Worm (Caenorhabditis elegans) whole organism, mixed stage, embryonic: ENCODE measurements around the gene T19D12.9.

Source experiments
- blmp-1 ChIP-seq: fragments of 150-350 bp; optimal IDR thresholded peaks from 2 replicates; lab custom pipeline; 2014; ENCODE audit warnings: missing biosample characterization, missing genetic modification characterization
- drap-1 ChIP-seq: fragments of 200-800 bp; sonication (Bioruptor generic); optimal IDR thresholded peaks from 3 replicates; lab custom pipeline; 2018; ENCODE audit warnings: mild to moderate bottlenecking, missing genetic modification characterization, missing compliant biosample characterization
- elt-1 ChIP-seq: sonication (generic microtip); optimal IDR thresholded peaks from 2 replicates; lab custom pipeline; 2017; ENCODE audit warnings: missing genetic modification characterization, mild to moderate bottlenecking, missing compliant biosample characterization, antibody characterized with exemption, moderate library complexity, borderline replicate concordance; ENCODE audit not compliant: insufficient read depth
- elt-3 ChIP-seq: fragments of 150-350 bp; optimal IDR thresholded peaks from 2 replicates; lab custom pipeline; 2014; ENCODE audit warnings: missing biosample characterization, missing genetic modification characterization
- flh-1 ChIP-seq: fragments of 200-800 bp; sonication (Bioruptor generic); optimal IDR thresholded peaks from 2 replicates; lab custom pipeline; 2018; ENCODE audit warnings: mild to moderate bottlenecking, missing genetic modification characterization, moderate library complexity, missing compliant biosample characterization
- lsy-2 ChIP-seq: fragments of 150-350 bp; optimal IDR thresholded peaks from 2 replicates; lab custom pipeline; 2014; ENCODE audit warnings: missing biosample characterization, missing genetic modification characterization
- mab-5 ChIP-seq: fragments of 150-350 bp; optimal IDR thresholded peaks from 2 replicates; lab custom pipeline; 2014; ENCODE audit warnings: missing biosample characterization, missing genetic modification characterization
- mep-1 ChIP-seq: fragments of 150-350 bp; optimal IDR thresholded peaks from 2 replicates; lab custom pipeline; 2017; ENCODE audit warnings: missing biosample characterization, missing genetic modification reagents, missing genetic modification characterization, inconsistent platforms
- nhr-237 ChIP-seq: fragments of 150-350 bp; optimal IDR thresholded peaks from 2 replicates; lab custom pipeline; 2014; ENCODE audit warnings: missing biosample characterization, missing genetic modification characterization
- sem-2 ChIP-seq: fragments of 200-800 bp; sonication (Bioruptor generic); optimal IDR thresholded peaks from 2 replicates; lab custom pipeline; 2018; ENCODE audit warnings: mild to moderate bottlenecking, missing genetic modification characterization, missing compliant biosample characterization
- snpc-4 ChIP-seq: fragments of 150-350 bp; optimal IDR thresholded peaks from 2 replicates; lab custom pipeline; 2014; ENCODE audit warnings: missing biosample characterization, missing genetic modification characterization
- ztf-11 ChIP-seq: fragments of 150-350 bp; optimal IDR thresholded peaks from 2 replicates; lab custom pipeline; 2014; ENCODE audit warnings: missing biosample characterization, missing genetic modification characterization

DNA sequence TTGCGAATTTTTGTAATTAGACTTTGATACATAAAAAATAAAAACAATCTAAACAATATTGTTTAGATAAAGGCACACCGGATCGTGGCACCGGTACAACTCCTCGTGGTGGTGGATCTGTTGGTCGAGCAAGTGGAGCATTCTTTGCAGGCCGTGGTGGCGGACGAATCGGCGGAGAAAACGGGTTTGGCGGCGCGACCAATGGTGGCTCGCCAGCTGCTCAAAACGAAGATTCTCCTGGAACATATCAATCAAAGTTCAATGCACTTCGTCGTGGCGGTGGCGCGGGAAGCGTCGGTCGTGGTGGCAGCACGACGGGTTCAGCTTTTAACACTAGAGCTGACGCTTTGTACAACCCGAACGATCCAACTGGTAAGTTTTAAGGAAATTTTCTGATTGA, 31.8 kb upstream of the T19D12.9 start:
- TF ChIP-seq ztf-11 (tag; lab: Kevin White, UChicago), result no peak
- TF ChIP-seq snpc-4 (tag; lab: Kevin White, UChicago), result no peak
- TF ChIP-seq elt-3 (tag; lab: Kevin White, UChicago), result no peak
- no peak for TF ChIP-seq elt-1
- TF ChIP-seq sem-2 (GFP tag; lab: Kevin White, UChicago), result no peak
- TF ChIP-seq mab-5, result no peak
- TF ChIP-seq lsy-2, result no peak
- no peak for TF ChIP-seq mep-1
- no peak for TF ChIP-seq drap-1 (GFP tag; lab: Kevin White, UChicago)
- TF ChIP-seq nhr-237, result no peak
- TF ChIP-seq flh-1, result no peak
- TF ChIP-seq blmp-1 (tag; lab: Kevin White, UChicago), result no peak
